Worm (Caenorhabditis elegans): Measurements from ENCODE around the gene T28D9.1.
A peak's percentile ranks its signal among the peaks of the same experiment; 100 is the strongest.

The T28D9.1 gene

DNA sequence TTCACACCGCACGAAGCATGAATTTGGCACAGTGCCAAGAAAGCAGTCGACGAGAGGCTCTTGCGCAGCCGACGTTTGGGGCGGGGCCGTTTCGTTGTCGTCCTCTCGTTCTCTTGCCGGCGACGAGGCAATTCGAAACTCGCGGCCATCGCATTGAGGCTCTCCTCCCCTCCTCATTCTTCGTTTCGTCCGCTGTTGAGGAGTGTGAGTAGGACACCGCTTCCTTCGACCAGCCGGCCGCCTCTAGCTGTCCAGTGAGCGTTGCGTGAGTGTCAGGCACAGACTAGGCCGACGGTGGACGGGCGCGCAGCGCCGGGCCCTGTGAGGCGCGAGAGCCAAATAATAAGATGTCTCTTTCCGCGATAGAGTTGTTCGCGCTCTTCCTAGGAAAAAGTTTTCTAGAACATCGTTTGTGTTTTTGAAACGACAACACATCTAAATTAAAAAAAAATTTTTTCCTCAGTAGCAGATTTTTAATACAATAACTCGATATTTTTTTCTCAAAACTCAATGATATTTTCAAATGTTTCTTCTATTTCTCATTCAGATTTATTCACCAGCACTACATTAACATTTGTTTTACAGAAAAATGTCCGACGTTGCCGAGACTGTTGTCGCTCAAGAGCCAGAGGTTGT is at the start of gene T28D9.1, which contains the start of gene T28D9.11:
Gene T28D9.1 (plus strand): TSS at position 586 of the 636 bp plus-strand sequence.
Gene T28D9.11 (minus strand): TSS at position 177 of the 636 bp plus-strand sequence.
- no peak for TF ChIP-seq C17E4.6 (GFP tag; IDR thresholded peaks at IDR 0.05)
- no peak for TF ChIP-seq Y95B8A.8 (GFP tag; IDR thresholded peaks at IDR 0.05)
- TF ChIP-seq efl-1 (GFP tag; optimal IDR thresholded peaks at IDR 0.05) = no peak
- TF ChIP-seq nfya-1 (tag; optimal IDR thresholded peaks at IDR 0.05; ENCODE audit: borderline replicate concordance, insufficient read depth) = no peak
- no peak for TF ChIP-seq T07F8.4 (tag; optimal IDR thresholded peaks at IDR 0.05)
- no peak for TF ChIP-seq lir-1 (GFP tag; conservative IDR thresholded peaks at IDR 0.05)
- TF ChIP-seq cebp-1 (GFP tag; IDR thresholded peaks at IDR 0.05) = no peak; the same call in 1 of the 2 replicates
- TF ChIP-seq cebp-1 (tag; optimal IDR thresholded peaks at IDR 0.05) = peak; percentile 57
- 0 out of 2 replicates have a peak, but pooled peaks have one; percentile 76 for TF ChIP-seq bed-2 (GFP tag; IDR thresholded peaks at IDR 0.05)
- no peak for TF ChIP-seq F49E8.2 (tag; optimal IDR thresholded peaks at IDR 0.05; ENCODE audit: insufficient read depth)
- TF ChIP-seq attf-5 (GFP tag; optimal IDR thresholded peaks at IDR 0.05) = peak; percentile 72
- peak; percentile 6 for TF ChIP-seq ztf-18 (tag; optimal IDR thresholded peaks at IDR 0.05)
- TF ChIP-seq attf-3 (GFP tag; conservative IDR thresholded peaks at IDR 0.05) = 0 out of 2 replicates have a peak, but pooled peaks have one; percentile 28
- no peak for TF ChIP-seq sptf-2 (GFP tag; optimal IDR thresholded peaks at IDR 0.05)
- TF ChIP-seq tbp1 (GFP tag; optimal IDR thresholded peaks at IDR 0.05) = no peak
- peak in 1 of 3 experiments; percentile 45 for TF ChIP-seq lin-35 (GFP tag; optimal IDR thresholded peaks at IDR 0.05)
- TF ChIP-seq pha-4 (tag; optimal IDR thresholded peaks at IDR 0.05) = no peak
- no peak for TF ChIP-seq hsf-1 (GFP tag; IDR thresholded peaks at IDR 0.05)
- TF ChIP-seq F33H1.4 (GFP tag; IDR thresholded peaks at IDR 0.05) = peak; percentile 49
- no peak for TF ChIP-seq ztf-26 (tag; optimal IDR thresholded peaks at IDR 0.05)
- TF ChIP-seq attf-6 (GFP tag; IDR thresholded peaks at IDR 0.05) = no peak
- no peak for TF ChIP-seq him-1 (tag; optimal IDR thresholded peaks at IDR 0.05)
- TF ChIP-seq egrh-3 (GFP tag; IDR thresholded peaks at IDR 0.05) = peak; percentile 88
- no peak for TF ChIP-seq ceh-58 (GFP tag; IDR thresholded peaks at IDR 0.05)
- no peak for TF ChIP-seq nhr-80 (tag; optimal IDR thresholded peaks at IDR 0.05)
- TF ChIP-seq nhr-90 (tag; optimal IDR thresholded peaks at IDR 0.05) = no peak
- no peak for TF ChIP-seq rec-8 (tag; optimal IDR thresholded peaks at IDR 0.05)
- peak; percentile 99 for TF ChIP-seq zfh-2 (GFP tag; conservative IDR thresholded peaks at IDR 0.05)
- TF ChIP-seq egl-44 (GFP tag; IDR thresholded peaks at IDR 0.05) = peak; percentile 35; the same call in 1 of the 2 replicates
- TF ChIP-seq madf-8 (GFP tag; conservative IDR thresholded peaks at IDR 0.05) = peak; percentile 23; the same call in 1 of the 2 replicates
- no peak for TF ChIP-seq B0035.1 (tag; optimal IDR thresholded peaks at IDR 0.05)
- TF ChIP-seq ama-1 (optimal IDR thresholded peaks at IDR 0.05) = no peak
- no peak for TF ChIP-seq ama-1 (GFP tag; optimal IDR thresholded peaks at IDR 0.05)
- no peak for TF ChIP-seq lag-1 (GFP tag; IDR thresholded peaks at IDR 0.05)
- TF ChIP-seq F37B4.10 (GFP tag; IDR thresholded peaks at IDR 0.05) = no peak
- TF ChIP-seq ceh-40 (GFP tag; IDR thresholded peaks at IDR 0.05) = no peak
- peak; percentile 64 for TF ChIP-seq K12H6.12 (tag; optimal IDR thresholded peaks at IDR 0.05)
- TF ChIP-seq K11D2.4 (GFP tag; IDR thresholded peaks at IDR 0.05) = peak; percentile 46; the same call in 1 of the 2 replicates
- no peak for TF ChIP-seq B0336.3 (GFP tag; IDR thresholded peaks at IDR 0.05)
- no peak for TF ChIP-seq hlh-26 (GFP tag; conservative IDR thresholded peaks at IDR 0.05)
- no peak for TF ChIP-seq sea-2 (GFP tag; IDR thresholded peaks at IDR 0.05)
- TF ChIP-seq lin-40 (tag; optimal IDR thresholded peaks at IDR 0.05) = peak; percentile 22
- TF ChIP-seq zim-3 (tag; optimal IDR thresholded peaks at IDR 0.05) = no peak
- TF ChIP-seq bed-1 (GFP tag; IDR thresholded peaks at IDR 0.05) = no peak
- 0 out of 2 replicates have a peak, but pooled peaks have one; percentile 25 for TF ChIP-seq pbrm-1 (GFP tag; IDR thresholded peaks at IDR 0.05)
- no peak for TF ChIP-seq Y53G8AR.9 (GFP tag; conservative IDR thresholded peaks at IDR 0.05)
- no peak for TF ChIP-seq akir-1 (GFP tag; optimal IDR thresholded peaks at IDR 0.05)
- TF ChIP-seq ceh-79 (tag; optimal IDR thresholded peaks at IDR 0.05) = no peak
- no peak for TF ChIP-seq hmg-20 (GFP tag; IDR thresholded peaks at IDR 0.05)

Data from whole organism, young adult.